Fruit fly (Drosophila melanogaster) whole organism, embryonic: ENCODE measurements around the gene CG4461.

Experiments
- ATbp ChIP-seq: fragments of 200-800 bp; sonication (Bioruptor generic); optimal IDR thresholded peaks from 2 replicates; lab custom pipeline; 2017; ENCODE audit warnings: missing biosample characterization, mild to moderate bottlenecking, missing genetic modification characterization, missing genetic modification reagents
- Aef1 ChIP-seq: fragments of 200-800 bp; sonication (Bioruptor generic); IDR thresholded peaks from 3 replicates; pipeline ENCODE4 v1.3.6; 2022; ENCODE audit warnings: missing biosample characterization, missing genetic modification characterization
- Bgb ChIP-seq: fragments of 200-800 bp; sonication (Bioruptor generic); IDR thresholded peaks from 2 replicates; pipeline ENCODE4 v1.3.6; 2022; ENCODE audit warnings: missing biosample characterization, missing genetic modification characterization; ENCODE audit not compliant: partially characterized antibody
- CG10274 ChIP-seq: fragments of 200-800 bp; sonication (Bioruptor generic); optimal IDR thresholded peaks from 3 replicates; lab custom pipeline; 2017; ENCODE audit warnings: missing biosample characterization, mild to moderate bottlenecking, missing genetic modification characterization
- CG11247 ChIP-seq: fragments of 200-800 bp; sonication (Bioruptor generic); IDR thresholded peaks from 2 replicates; pipeline ENCODE4 v1.3.6; 2022; ENCODE audit warnings: missing biosample characterization, missing genetic modification characterization
- CG11398 ChIP-seq: fragments of 200-800 bp; sonication (Bioruptor generic); optimal IDR thresholded peaks from 2 replicates; lab custom pipeline; 2016; ENCODE audit warnings: missing biosample characterization, missing genetic modification characterization
- CG11456 ChIP-seq: fragments of 200-800 bp; sonication (Bioruptor generic); IDR thresholded peaks from 3 replicates; pipeline ENCODE4 v1.3.6; 2022; ENCODE audit warnings: missing biosample characterization, missing genetic modification characterization
- CG12391 ChIP-seq: fragments of 200-800 bp; sonication (Bioruptor generic); optimal IDR thresholded peaks from 3 replicates; lab custom pipeline; 2018; ENCODE audit warnings: missing biosample characterization, mild to moderate bottlenecking, missing genetic modification characterization, moderate library complexity
- CG12769 ChIP-seq: fragments of 200-800 bp; sonication (Bioruptor generic); optimal IDR thresholded peaks from 2 replicates; lab custom pipeline; 2019; ENCODE audit warnings: missing biosample characterization, mild to moderate bottlenecking, missing genetic modification characterization, moderate library complexity
- CG13624 ChIP-seq: fragments of 200-800 bp; sonication (Bioruptor generic); optimal IDR thresholded peaks from 2 replicates; lab custom pipeline; 2016; ENCODE audit warnings: missing biosample characterization, missing genetic modification characterization
- CG15601 ChIP-seq: fragments of 200-800 bp; sonication (Bioruptor generic); optimal IDR thresholded peaks from 3 replicates; lab custom pipeline; 2019; ENCODE audit warnings: missing biosample characterization, mild to moderate bottlenecking, missing genetic modification characterization, moderate library complexity
- CG1603 ChIP-seq: fragments of 200-800 bp; sonication (Bioruptor generic); optimal IDR thresholded peaks from 2 replicates; lab custom pipeline; 2019; ENCODE audit warnings: missing biosample characterization, mild to moderate bottlenecking, missing genetic modification characterization, moderate library complexity
- CG17328 ChIP-seq: fragments of 200-800 bp; sonication (Bioruptor generic); IDR thresholded peaks from 2 replicates; pipeline ENCODE4 v1.3.6; 2022; ENCODE audit warnings: missing biosample characterization, missing genetic modification characterization
- CG17385 ChIP-seq: fragments of 200-800 bp; sonication (Bioruptor generic); optimal IDR thresholded peaks from 3 replicates; lab custom pipeline; 2018; ENCODE audit warnings: missing biosample characterization, mild to moderate bottlenecking, missing genetic modification characterization
- CG1792 ChIP-seq: fragments of 200-800 bp; sonication (Bioruptor generic); optimal IDR thresholded peaks from 2 replicates; lab custom pipeline; 2016; ENCODE audit warnings: missing biosample characterization, missing genetic modification characterization
- CG34224 ChIP-seq: fragments of 200-800 bp; sonication (Bioruptor generic); IDR thresholded peaks from 3 replicates; pipeline ENCODE4 v1.3.6; 2022; ENCODE audit warnings: missing biosample characterization, missing genetic modification characterization; ENCODE audit not compliant: partially characterized antibody
- CG3847 ChIP-seq: fragments of 200-800 bp; sonication (Bioruptor generic); IDR thresholded peaks from 2 replicates; pipeline ENCODE4 v1.3.6; 2022; ENCODE audit warnings: missing biosample characterization, missing genetic modification characterization
- CG6689 ChIP-seq: fragments of 200-800 bp; sonication (Bioruptor generic); IDR thresholded peaks from 2 replicates; pipeline ENCODE4 v1.3.6; 2022; ENCODE audit warnings: missing biosample characterization, missing genetic modification characterization
- CG6854 ChIP-seq: fragments of 200-800 bp; sonication (Bioruptor generic); optimal IDR thresholded peaks from 3 replicates; lab custom pipeline; 2017; ENCODE audit warnings: missing biosample characterization, mild to moderate bottlenecking, missing genetic modification characterization
- CG9437 ChIP-seq: fragments of 200-800 bp; sonication (Bioruptor generic); optimal IDR thresholded peaks from 2 replicates; lab custom pipeline; 2018; ENCODE audit warnings: missing biosample characterization, mild to moderate bottlenecking, missing genetic modification characterization
- Deaf1 ChIP-seq: fragments of 200-800 bp; optimal IDR thresholded peaks from 3 replicates; lab custom pipeline; 2019; ENCODE audit warnings: missing biosample characterization, mild to moderate bottlenecking, missing genetic modification characterization, moderate library complexity
- Dip3 ChIP-seq: fragments of 200-800 bp; sonication (Bioruptor generic); optimal IDR thresholded peaks from 3 replicates; lab custom pipeline; 2016; ENCODE audit warnings: missing biosample characterization, missing genetic modification characterization
- Fer1 ChIP-seq: fragments of 200-800 bp; sonication (Bioruptor generic); optimal IDR thresholded peaks from 2 replicates; lab custom pipeline; 2017; ENCODE audit warnings: missing biosample characterization, mild to moderate bottlenecking, missing genetic modification characterization
- Fer3 ChIP-seq: fragments of 200-800 bp; sonication (Bioruptor generic); optimal IDR thresholded peaks from 2 replicates; lab custom pipeline; 2018; ENCODE audit warnings: missing biosample characterization, mild to moderate bottlenecking, missing genetic modification characterization, moderate library complexity
- H15 ChIP-seq: fragments of 200-800 bp; sonication (Bioruptor generic); IDR thresholded peaks from 3 replicates; pipeline ENCODE4 v1.3.6; 2022; ENCODE audit warnings: missing biosample characterization, missing genetic modification characterization
- HLH4C ChIP-seq: fragments of 200-800 bp; sonication (Bioruptor generic); IDR thresholded peaks from 3 replicates; pipeline ENCODE4 v1.3.6; 2022; ENCODE audit warnings: missing biosample characterization, missing genetic modification characterization; ENCODE audit not compliant: partially characterized antibody
- Jarid2 ChIP-seq: fragments of 200-800 bp; sonication (Bioruptor generic); optimal IDR thresholded peaks from 3 replicates; lab custom pipeline; 2017; ENCODE audit warnings: mild to moderate bottlenecking, missing biosample characterization, missing genetic modification reagents, missing genetic modification characterization
- MESR4 ChIP-seq: fragments of 200-800 bp; sonication (Bioruptor generic); optimal IDR thresholded peaks from 2 replicates; lab custom pipeline; 2018; ENCODE audit warnings: missing biosample characterization, mild to moderate bottlenecking, missing genetic modification characterization, moderate library complexity
- Med ChIP-seq: fragments of 200-800 bp; sonication (Bioruptor generic); peaks from one replicate; lab custom pipeline; 2016; ENCODE audit warnings: missing biosample characterization, missing genetic modification characterization, mild to moderate bottlenecking, inconsistent platforms, moderate library complexity
- Nf-YC ChIP-seq: fragments of 200-800 bp; optimal IDR thresholded peaks from 3 replicates; lab custom pipeline; 2019; ENCODE audit warnings: missing biosample characterization, mild to moderate bottlenecking, missing genetic modification characterization, moderate library complexity
- YL-1 ChIP-seq: fragments of 200-800 bp; sonication (Bioruptor generic); optimal IDR thresholded peaks from 3 replicates; lab custom pipeline; 2017; ENCODE audit warnings: missing biosample characterization, mild to moderate bottlenecking, missing genetic modification characterization
- bab2 ChIP-seq: fragments of 200-800 bp; sonication (Bioruptor generic); optimal IDR thresholded peaks from 2 replicates; lab custom pipeline; 2016; ENCODE audit warnings: missing biosample characterization, missing genetic modification characterization
- br ChIP-seq: fragments of >200 bp; optimal IDR thresholded peaks from 2 replicates; lab custom pipeline; 2017
- cad ChIP-seq: fragments of >200 bp; optimal IDR thresholded peaks from 2 replicates; lab custom pipeline; 2017; ENCODE audit warnings: missing biosample characterization, missing genetic modification characterization
- chinmo ChIP-seq: fragments of 200-800 bp; sonication (Bioruptor generic); IDR thresholded peaks from 4 replicates; pipeline ENCODE4 v1.3.6; 2022; ENCODE audit warnings: missing biosample characterization, missing genetic modification characterization; ENCODE audit not compliant: partially characterized antibody
- danr ChIP-seq: fragments of 200-800 bp; sonication (Bioruptor generic); IDR thresholded peaks from 2 replicates; pipeline ENCODE4 v1.3.6; 2022; ENCODE audit warnings: missing biosample characterization, missing genetic modification characterization
- dati ChIP-seq: fragments of 200-800 bp; sonication (Bioruptor generic); IDR thresholded peaks from 2 replicates; pipeline ENCODE4 v1.3.6; 2022; ENCODE audit warnings: missing biosample characterization, missing genetic modification characterization
- fu2 ChIP-seq: fragments of 200-800 bp; sonication (Bioruptor generic); optimal IDR thresholded peaks from 2 replicates; lab custom pipeline; 2016; ENCODE audit warnings: missing biosample characterization, missing genetic modification characterization
- grn ChIP-seq: fragments of 200-800 bp; sonication (Bioruptor generic); optimal IDR thresholded peaks from 3 replicates; lab custom pipeline; 2017; ENCODE audit warnings: missing biosample characterization, missing genetic modification characterization
- kay ChIP-seq: fragments of 200-800 bp; sonication (Bioruptor generic); optimal IDR thresholded peaks from 2 replicates; lab custom pipeline; 2016; ENCODE audit warnings: missing biosample characterization, missing genetic modification characterization
- ken ChIP-seq: fragments of 200-800 bp; sonication (Bioruptor generic); IDR thresholded peaks from 3 replicates; pipeline ENCODE4 v1.3.6; 2022; ENCODE audit warnings: missing biosample characterization, missing genetic modification characterization
- kni ChIP-seq: fragments of 200-800 bp; sonication (Bioruptor generic); optimal IDR thresholded peaks from 3 replicates; lab custom pipeline; 2017; ENCODE audit warnings: mild to moderate bottlenecking, missing biosample characterization, missing genetic modification reagents, missing genetic modification characterization
- lab ChIP-seq: fragments of 200-800 bp; sonication (Bioruptor generic); optimal IDR thresholded peaks from 3 replicates; lab custom pipeline; 2017; ENCODE audit warnings: missing biosample characterization, missing genetic modification characterization, mild to moderate bottlenecking, moderate library complexity, missing genetic modification reagents
- so ChIP-seq: fragments of 200-800 bp; sonication (Bioruptor generic); IDR thresholded peaks from 3 replicates; pipeline ENCODE4 v1.3.6; 2022; ENCODE audit warnings: missing biosample characterization, missing genetic modification characterization
- sug ChIP-seq: fragments of 200-800 bp; optimal IDR thresholded peaks from 2 replicates; lab custom pipeline; 2019; ENCODE audit warnings: missing biosample characterization, mild to moderate bottlenecking, missing genetic modification characterization, moderate library complexity
- tll ChIP-seq, 2 experiments: fragments of 200-800 bp in 1 of 2; fragments of >200 bp in 1 of 2; sonication (Bioruptor generic) in 1 of 2; optimal IDR thresholded peaks; 2 replicates each; lab custom pipeline; 2017 to 2019; ENCODE audit warnings: missing biosample characterization in 2 of 2, missing genetic modification characterization in 2 of 2, mild to moderate bottlenecking in 1 of 2, moderate library complexity in 1 of 2
- unc-4 ChIP-seq: fragments of 200-800 bp; sonication (Bioruptor generic); IDR thresholded peaks from 2 replicates; pipeline ENCODE4 v1.3.6; 2022; ENCODE audit warnings: missing biosample characterization, missing genetic modification characterization; ENCODE audit not compliant: partially characterized antibody

CG4461 gene

DNA sequence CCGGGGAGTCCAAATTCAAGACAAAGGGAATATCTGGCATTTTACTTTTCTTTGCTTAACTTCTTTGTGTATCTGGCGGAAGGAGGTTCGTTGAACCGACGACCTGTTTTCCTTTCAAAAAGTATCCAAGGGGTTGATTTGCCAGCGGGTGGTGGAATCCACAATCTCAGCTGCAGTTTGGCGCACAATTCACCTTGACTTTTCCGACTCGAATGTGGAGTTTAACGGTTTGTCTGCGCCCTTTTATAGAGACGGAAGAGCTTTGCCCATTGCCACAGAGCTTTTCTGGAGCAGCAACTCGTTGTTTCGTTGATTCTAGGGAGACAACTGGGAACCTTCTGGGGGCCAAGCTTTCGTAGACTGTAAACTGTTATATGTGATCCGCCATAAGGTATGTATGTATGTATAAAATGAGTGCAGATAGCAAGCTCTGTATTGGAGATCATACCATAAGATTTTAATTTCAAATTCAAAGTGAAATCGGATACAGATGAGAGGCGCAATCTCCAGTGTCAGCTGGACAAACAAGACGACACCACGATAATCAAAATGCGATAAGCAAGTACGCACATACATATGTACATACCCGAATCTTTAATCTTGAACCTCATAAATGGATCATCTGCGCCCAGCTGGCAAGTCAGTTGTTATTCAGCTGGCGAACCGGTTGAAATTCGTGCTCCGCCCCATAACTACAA, 2.8 kb upstream of the CG4461 start, which contains the start of the genes Hsp67Bc, CG4456 and Hsp22 (continued):
- TF ChIP-seq chinmo (GFP tag; lab: Robert Waterston, UW) (peak; percentile 47; the same call in 1 of the 4 replicates), CG17385 (GFP tag; lab: Kevin White, UChicago) (no peak), CG15601 (tag; lab: Kevin White, UChicago) (peak; percentile 30), CG1792 (GFP tag; lab: Kevin White, UChicago) (peak; percentile 1), Nf-YC (peak; percentile 31), Fer1 (GFP tag; lab: Kevin White, UChicago) (peak; percentile 14), Med (peak; percentile 74), Bgb (peak; percentile 27; the same call in 1 of the 2 replicates), CG17328 (GFP tag; lab: Robert Waterston, UW) (no peak), ATbp (peak; percentile 9), kni (peak; percentile 86), CG1603 (tag; lab: Kevin White, UChicago) (peak; percentile 0), CG34224 (GFP tag; lab: Robert Waterston, UW) (0 out of 3 replicates have a peak, but pooled peaks have one; percentile 35), Jarid2 (GFP tag; lab: Kevin White, UChicago) (peak; percentile 35), sug (tag; lab: Kevin White, UChicago) (peak; percentile 27), grn (peak; percentile 81)

DNA sequence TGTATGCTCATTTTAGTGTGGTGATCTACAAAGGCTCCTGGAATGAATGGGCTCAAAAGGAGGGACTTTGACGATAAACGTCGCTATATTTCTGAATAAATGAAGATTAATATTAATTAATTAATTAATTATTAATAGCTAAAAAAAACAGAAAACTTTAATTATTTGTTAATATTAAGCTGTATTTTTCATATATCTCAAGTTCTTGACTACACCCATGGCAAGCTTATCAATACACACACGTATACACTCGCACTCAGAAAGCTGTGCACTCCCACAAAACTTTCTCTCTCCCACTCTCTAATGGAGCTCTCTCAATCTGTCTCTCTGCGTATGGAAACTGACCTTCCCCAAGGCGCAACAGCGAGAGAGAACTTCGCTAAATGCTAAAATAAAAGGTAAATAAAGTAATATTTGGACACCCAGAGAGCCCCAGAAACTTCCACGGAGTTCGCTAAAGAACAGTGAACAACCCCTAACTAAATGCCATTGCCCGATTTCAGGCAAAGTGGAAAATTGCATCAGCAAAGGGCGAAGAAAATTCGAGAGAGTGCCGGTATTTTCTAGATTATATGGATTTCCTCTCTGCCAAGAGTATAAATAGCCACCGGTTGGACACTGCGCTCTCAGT, 1.7 kb upstream of the CG4461 start:
- peak; percentile 66 for TF ChIP-seq CG6854
- TF ChIP-seq unc-4 (GFP tag; lab: Robert Waterston, UW): peak; percentile 54
- TF ChIP-seq cad: no peak
- TF ChIP-seq danr (GFP tag; lab: Robert Waterston, UW): peak; percentile 69
- 0 out of 3 replicates have a peak, but pooled peaks have one; percentile 66 for TF ChIP-seq CG11456
- TF ChIP-seq kay: no peak
- no peak for TF ChIP-seq fu2 (GFP tag; lab: Kevin White, UChicago)
- TF ChIP-seq YL-1 (GFP tag; lab: Kevin White, UChicago): no peak
- no peak for TF ChIP-seq CG11398 (GFP tag; lab: Kevin White, UChicago)
- TF ChIP-seq Aef1 (GFP tag; lab: Robert Waterston, UW): peak; percentile 45
- no peak for TF ChIP-seq br (lab: Kevin White, UChicago)
- TF ChIP-seq HLH4C (GFP tag; lab: Robert Waterston, UW): no peak
- no peak for TF ChIP-seq CG12769 (tag; lab: Kevin White, UChicago)
- TF ChIP-seq tll (GFP tag; optimal IDR thresholded peaks at IDR 0.05; lab: Kevin White, UChicago): no peak
- TF ChIP-seq CG11247 (GFP tag; lab: Robert Waterston, UW): peak; percentile 58
- TF ChIP-seq bab2: peak; percentile 17
- no peak for TF ChIP-seq CG13624 (GFP tag; lab: Kevin White, UChicago)
- no peak; the same call in 1 of the 2 replicates for TF ChIP-seq dati (GFP tag; lab: Robert Waterston, UW)
- no peak for TF ChIP-seq CG1792 (GFP tag; lab: Kevin White, UChicago)
- TF ChIP-seq CG6689 (GFP tag; lab: Robert Waterston, UW): peak; percentile 69
- peak; percentile 80 for TF ChIP-seq so (GFP tag; lab: Robert Waterston, UW)
- TF ChIP-seq CG3847: 0 out of 2 replicates have a peak, but pooled peaks have one; percentile 20
- TF ChIP-seq Dip3 (GFP tag; lab: Kevin White, UChicago): peak; percentile 34
- TF ChIP-seq MESR4 (GFP tag; lab: Kevin White, UChicago): no peak
- TF ChIP-seq CG9437 (GFP tag; lab: Kevin White, UChicago): peak; percentile 22
- TF ChIP-seq lab (GFP tag; lab: Kevin White, UChicago): peak; percentile 88
- TF ChIP-seq Deaf1 (tag; lab: Kevin White, UChicago): no peak
- TF ChIP-seq CG10274 (GFP tag; lab: Kevin White, UChicago): no peak
- TF ChIP-seq H15 (GFP tag; lab: Robert Waterston, UW): peak; percentile 62; the same call in 1 of the 3 replicates
- TF ChIP-seq CG12391 (tag; lab: Kevin White, UChicago): peak; percentile 73
- peak; percentile 73 for TF ChIP-seq ken
- peak; percentile 70 for TF ChIP-seq Fer3
